Fruit fly (Drosophila melanogaster): ENCODE data around the gene CG31988.

DNA sequence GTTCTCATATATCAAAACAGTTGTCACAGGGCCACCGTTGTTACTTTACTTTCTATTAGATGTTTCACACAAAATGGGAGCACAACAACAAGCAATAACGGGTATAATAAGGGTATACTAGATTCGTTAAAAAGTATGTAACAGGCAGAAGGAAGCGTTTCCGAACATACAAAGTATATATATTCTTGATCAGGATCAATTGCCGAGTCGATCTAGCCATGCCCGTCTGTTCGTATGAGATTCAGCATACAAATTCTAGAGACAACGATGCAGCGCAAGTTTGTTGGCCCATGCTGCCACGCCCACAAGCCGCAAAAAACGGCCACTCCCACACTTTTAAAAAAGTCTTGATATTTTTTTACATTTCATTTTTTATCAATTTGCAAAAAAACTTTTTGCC is 2.3 kb downstream of the CG31988 start, which contains the start of gene CG31624:
- TF ChIP-seq Sin3A (optimal IDR thresholded peaks at IDR 0.05) (no peak), insv (optimal IDR thresholded peaks at IDR 0.05) (no peak)
